Worm (Caenorhabditis elegans): Measurements from ENCODE around the gene D1069.3.

Gene D1069.3

DNA sequence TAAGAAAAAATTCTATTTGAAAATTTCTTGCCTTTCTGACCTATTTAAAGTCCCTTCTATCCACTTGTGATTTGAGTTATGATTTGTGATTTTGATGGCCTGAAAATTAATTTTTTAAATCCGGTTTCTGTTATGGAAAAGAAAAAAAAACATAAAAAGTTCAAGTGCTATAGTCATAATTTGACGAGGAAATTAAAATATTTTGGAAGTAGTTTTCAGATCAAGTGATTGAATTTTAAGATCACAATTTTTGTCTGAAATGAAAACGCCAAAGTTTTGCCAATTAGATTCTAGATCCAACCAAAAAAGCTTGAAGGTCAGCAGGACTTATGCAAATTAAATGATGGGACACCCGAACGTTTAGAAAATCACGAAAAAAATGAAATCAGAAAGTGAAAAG lies 19.8 kb upstream of the D1069.3 start, which contains the start of gene ptr-3:
TSS of gene ptr-3 (minus strand) at position 101 of the 400 bp plus-strand sequence.
- TF ChIP-seq klf-2 (GFP tag; conservative IDR thresholded peaks at IDR 0.05), result no peak
- TF ChIP-seq ref-1 (GFP tag; conservative IDR thresholded peaks at IDR 0.05), result no peak
- TF ChIP-seq T22C8.4 (GFP tag; IDR thresholded peaks at IDR 0.05), result no peak
- no peak for TF ChIP-seq tab-1 (GFP tag; IDR thresholded peaks at IDR 0.05)
- TF ChIP-seq flt-1 (GFP tag; IDR thresholded peaks at IDR 0.05), result no peak
- TF ChIP-seq med-1 (GFP tag; optimal IDR thresholded peaks at IDR 0.05; ENCODE audit: insufficient read depth), result no peak
- no peak for TF ChIP-seq ztf-23 (GFP tag; IDR thresholded peaks at IDR 0.05)

DNA sequence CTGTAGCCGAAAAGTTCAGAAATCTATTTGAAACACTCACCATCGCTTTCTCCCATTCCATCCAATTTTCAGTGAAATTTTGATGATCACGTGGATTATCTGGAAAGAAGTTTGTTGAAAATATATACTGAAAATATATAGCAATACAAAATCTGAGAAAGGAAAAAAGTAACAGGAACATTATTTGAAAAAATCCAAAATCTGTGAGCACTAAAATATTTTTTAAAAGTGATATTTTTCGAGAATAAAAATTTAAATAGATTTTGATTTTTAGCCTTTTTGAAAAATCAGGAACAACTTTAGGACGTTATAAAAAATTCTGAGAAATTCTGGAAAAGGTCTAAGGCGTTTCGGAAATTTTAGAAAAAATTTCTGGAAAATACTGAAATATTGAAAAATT lies 9.3 kb upstream of the D1069.3 start, which contains the start of gene dmsr-4:
TSS of gene dmsr-4 (minus strand) at position 101 of the 400 bp plus-strand sequence.
- TF ChIP-seq flt-1 (GFP tag; IDR thresholded peaks at IDR 0.05) (no peak), ref-1 (GFP tag; conservative IDR thresholded peaks at IDR 0.05) (no peak), ztf-29 (GFP tag; IDR thresholded peaks at IDR 0.05) (no peak), med-1 (GFP tag; optimal IDR thresholded peaks at IDR 0.05; ENCODE audit: insufficient read depth) (no peak), T22C8.4 (GFP tag; IDR thresholded peaks at IDR 0.05) (no peak), cog-1 (tag; optimal IDR thresholded peaks at IDR 0.05) (no peak), klf-2 (GFP tag; conservative IDR thresholded peaks at IDR 0.05) (no peak), tab-1 (GFP tag; IDR thresholded peaks at IDR 0.05) (no peak), ztf-23 (GFP tag; IDR thresholded peaks at IDR 0.05) (no peak)

DNA sequence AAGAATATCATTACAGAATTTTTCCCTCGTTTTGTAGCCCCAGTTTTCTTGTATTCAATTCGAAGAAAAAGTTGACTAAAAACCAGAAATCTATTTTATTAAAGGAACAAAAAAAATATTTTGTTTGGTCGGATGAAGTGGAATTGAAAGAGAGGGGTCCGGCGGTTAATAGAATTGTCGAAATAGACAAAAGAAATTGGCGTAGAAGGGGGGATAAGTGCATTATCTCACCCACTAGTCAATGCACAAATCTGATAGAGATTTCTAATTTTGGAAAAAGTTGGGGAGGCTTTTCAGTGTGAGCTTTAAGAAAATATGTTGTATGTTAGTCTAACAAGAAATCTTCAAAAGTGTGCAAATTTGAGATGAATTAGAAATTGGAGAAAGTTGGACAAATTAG lies 6.8 kb upstream of the D1069.3 start:
- TF ChIP-seq ref-1 (GFP tag; conservative IDR thresholded peaks at IDR 0.05), result no peak

ce11 chrII:349749-350148 lies 2.1 kb upstream of the D1069.3 start:
- no peak for TF ChIP-seq tab-1 (GFP tag; IDR thresholded peaks at IDR 0.05)

DNA sequence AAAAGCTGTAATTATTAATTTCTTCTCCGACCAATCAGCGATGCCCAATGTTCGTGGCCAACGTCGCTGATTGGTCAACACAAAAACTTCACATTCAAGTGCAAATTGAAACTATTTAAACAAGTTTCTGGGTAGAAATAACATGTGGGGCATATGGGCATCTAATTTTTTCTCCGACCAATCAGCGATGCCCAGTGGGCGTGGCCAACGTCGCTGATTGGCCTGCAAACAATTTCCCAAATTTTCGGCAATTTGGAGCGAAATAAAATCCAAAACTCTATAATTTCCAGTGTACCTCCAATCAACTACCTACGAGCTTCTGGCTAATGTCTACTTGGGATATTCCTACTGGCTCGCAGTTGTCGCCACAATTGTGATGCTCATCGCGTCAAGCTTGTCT lies 6.4 kb downstream of the D1069.3 start:
- no peak for TF ChIP-seq cog-1 (tag; optimal IDR thresholded peaks at IDR 0.05)
- no peak for TF ChIP-seq klf-2 (GFP tag; conservative IDR thresholded peaks at IDR 0.05)
- no peak for TF ChIP-seq med-1 (GFP tag; optimal IDR thresholded peaks at IDR 0.05; ENCODE audit: insufficient read depth)
- no peak for TF ChIP-seq T22C8.4 (GFP tag; IDR thresholded peaks at IDR 0.05)
- no peak for TF ChIP-seq ztf-29 (GFP tag; IDR thresholded peaks at IDR 0.05)
- no peak for TF ChIP-seq ref-1 (GFP tag; conservative IDR thresholded peaks at IDR 0.05)
- no peak for TF ChIP-seq tab-1 (GFP tag; IDR thresholded peaks at IDR 0.05)
- TF ChIP-seq ztf-23 (GFP tag; IDR thresholded peaks at IDR 0.05), result no peak

DNA sequence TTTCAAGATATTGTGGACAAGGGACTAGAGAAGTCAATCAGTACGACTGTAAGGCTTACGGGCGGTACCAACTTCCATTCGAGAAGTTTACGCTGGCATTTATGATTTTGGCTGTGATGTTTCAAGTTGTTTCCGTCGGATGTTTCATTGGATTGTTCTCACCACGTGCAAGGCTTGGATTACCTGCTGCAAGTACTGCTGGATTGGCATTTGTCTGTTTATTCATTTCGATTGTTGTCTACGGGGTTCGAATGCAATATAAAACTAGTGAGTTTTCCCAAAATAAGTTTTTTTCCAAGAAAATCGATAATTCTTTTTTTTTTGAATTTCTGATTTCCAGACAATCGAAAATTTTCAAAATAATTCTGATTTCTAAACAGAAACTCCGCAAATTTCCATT lies 7.0 kb downstream of the D1069.3 start:
- TF ChIP-seq tab-1 (GFP tag; IDR thresholded peaks at IDR 0.05) (no peak), med-1 (GFP tag; optimal IDR thresholded peaks at IDR 0.05; ENCODE audit: insufficient read depth) (no peak), klf-2 (GFP tag; conservative IDR thresholded peaks at IDR 0.05) (no peak), ztf-29 (GFP tag; IDR thresholded peaks at IDR 0.05) (no peak), ref-1 (GFP tag; conservative IDR thresholded peaks at IDR 0.05) (no peak), ztf-23 (GFP tag; IDR thresholded peaks at IDR 0.05) (no peak), cog-1 (tag; optimal IDR thresholded peaks at IDR 0.05) (no peak), flt-1 (GFP tag; IDR thresholded peaks at IDR 0.05) (no peak), T22C8.4 (GFP tag; IDR thresholded peaks at IDR 0.05) (no peak)

DNA sequence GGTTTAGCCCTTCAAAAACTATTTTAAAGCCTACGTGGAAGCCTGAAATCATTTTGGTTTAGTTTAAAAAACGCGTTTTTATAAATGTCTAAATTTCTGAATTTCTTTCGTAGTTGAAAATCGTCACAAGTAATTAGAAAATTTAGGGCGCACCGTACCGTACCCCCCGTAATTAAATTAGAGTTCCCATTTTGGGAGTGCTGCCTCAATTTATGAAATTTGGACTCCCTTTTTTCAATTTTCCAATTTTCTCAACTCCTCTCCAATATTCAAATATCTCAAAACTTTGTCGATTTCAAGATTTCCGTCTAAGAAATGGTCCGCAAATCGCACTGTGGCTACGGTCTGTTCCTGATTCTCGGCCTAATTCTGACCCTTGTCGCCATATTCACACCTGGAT lies 7.5 kb downstream of the D1069.3 start, which contains the start of gene clc-31:
TSS of gene clc-31 (plus strand) at position 301 of the 400 bp plus-strand sequence.
- no peak for TF ChIP-seq ztf-23 (GFP tag; IDR thresholded peaks at IDR 0.05)
- no peak for TF ChIP-seq T22C8.4 (GFP tag; IDR thresholded peaks at IDR 0.05)
- TF ChIP-seq flt-1 (GFP tag; IDR thresholded peaks at IDR 0.05), result no peak
- TF ChIP-seq klf-2 (GFP tag; conservative IDR thresholded peaks at IDR 0.05), result no peak
- no peak for TF ChIP-seq med-1 (GFP tag; optimal IDR thresholded peaks at IDR 0.05; ENCODE audit: insufficient read depth)
- TF ChIP-seq cog-1 (tag; optimal IDR thresholded peaks at IDR 0.05), result no peak
- no peak for TF ChIP-seq ref-1 (GFP tag; conservative IDR thresholded peaks at IDR 0.05)
- no peak for TF ChIP-seq tab-1 (GFP tag; IDR thresholded peaks at IDR 0.05)
- TF ChIP-seq ztf-29 (GFP tag; IDR thresholded peaks at IDR 0.05), result no peak

DNA sequence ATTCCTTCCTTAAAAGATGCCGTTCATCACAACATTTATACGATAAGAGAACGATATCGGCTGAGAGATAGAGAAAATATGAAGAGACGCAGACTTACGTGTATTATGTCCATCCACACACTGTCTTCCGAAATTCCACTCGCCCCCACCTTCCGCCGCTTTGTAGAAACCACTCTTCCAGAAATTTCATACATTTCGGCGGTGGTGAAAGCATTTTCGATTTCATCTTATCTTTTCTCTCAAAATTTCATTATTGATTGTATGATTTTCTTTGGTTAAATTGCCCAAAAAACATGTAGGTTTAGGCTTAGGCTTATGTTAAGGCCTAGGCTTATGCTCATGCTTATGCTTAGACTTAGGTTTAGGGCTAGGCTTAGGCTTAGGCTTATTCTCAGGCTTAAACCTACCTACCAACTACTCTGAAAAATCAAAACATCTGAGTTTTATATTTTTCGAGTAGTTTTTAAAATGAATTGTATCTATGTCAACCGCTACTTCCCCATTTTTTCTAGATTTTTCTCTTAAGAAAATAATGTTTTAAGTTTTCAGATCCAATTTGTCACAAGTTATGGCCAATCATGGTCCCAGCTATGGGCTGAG lies 10.4 kb downstream of the D1069.3 start, which contains the start of gene cpn-2:
TSS of gene cpn-2 (plus strand) at position 550 of the 600 bp plus-strand sequence.
- no peak for TF ChIP-seq klf-2 (GFP tag; conservative IDR thresholded peaks at IDR 0.05)
- no peak for TF ChIP-seq ztf-23 (GFP tag; IDR thresholded peaks at IDR 0.05)
- no peak for TF ChIP-seq T22C8.4 (GFP tag; IDR thresholded peaks at IDR 0.05)
- no peak for TF ChIP-seq ztf-29 (GFP tag; IDR thresholded peaks at IDR 0.05)
- TF ChIP-seq flt-1 (GFP tag; IDR thresholded peaks at IDR 0.05), result no peak
- no peak for TF ChIP-seq tab-1 (GFP tag; IDR thresholded peaks at IDR 0.05)
- TF ChIP-seq ref-1 (GFP tag; conservative IDR thresholded peaks at IDR 0.05), result no peak
- TF ChIP-seq cog-1 (tag; optimal IDR thresholded peaks at IDR 0.05), result no peak
- TF ChIP-seq med-1 (GFP tag; optimal IDR thresholded peaks at IDR 0.05; ENCODE audit: insufficient read depth), result no peak

ce11 chrII:334828-335227 lies 12.9 kb downstream of the D1069.3 start:
- no peak for TF ChIP-seq T22C8.4 (GFP tag; IDR thresholded peaks at IDR 0.05)
- TF ChIP-seq med-1 (GFP tag; optimal IDR thresholded peaks at IDR 0.05; ENCODE audit: insufficient read depth), result no peak
- no peak for TF ChIP-seq tab-1 (GFP tag; IDR thresholded peaks at IDR 0.05)
- no peak for TF ChIP-seq flt-1 (GFP tag; IDR thresholded peaks at IDR 0.05)
- no peak for TF ChIP-seq klf-2 (GFP tag; conservative IDR thresholded peaks at IDR 0.05)
- no peak for TF ChIP-seq ref-1 (GFP tag; conservative IDR thresholded peaks at IDR 0.05)
- TF ChIP-seq ztf-29 (GFP tag; IDR thresholded peaks at IDR 0.05), result no peak
- no peak for TF ChIP-seq cog-1 (tag; optimal IDR thresholded peaks at IDR 0.05)
- TF ChIP-seq ztf-23 (GFP tag; IDR thresholded peaks at IDR 0.05), result no peak

DNA sequence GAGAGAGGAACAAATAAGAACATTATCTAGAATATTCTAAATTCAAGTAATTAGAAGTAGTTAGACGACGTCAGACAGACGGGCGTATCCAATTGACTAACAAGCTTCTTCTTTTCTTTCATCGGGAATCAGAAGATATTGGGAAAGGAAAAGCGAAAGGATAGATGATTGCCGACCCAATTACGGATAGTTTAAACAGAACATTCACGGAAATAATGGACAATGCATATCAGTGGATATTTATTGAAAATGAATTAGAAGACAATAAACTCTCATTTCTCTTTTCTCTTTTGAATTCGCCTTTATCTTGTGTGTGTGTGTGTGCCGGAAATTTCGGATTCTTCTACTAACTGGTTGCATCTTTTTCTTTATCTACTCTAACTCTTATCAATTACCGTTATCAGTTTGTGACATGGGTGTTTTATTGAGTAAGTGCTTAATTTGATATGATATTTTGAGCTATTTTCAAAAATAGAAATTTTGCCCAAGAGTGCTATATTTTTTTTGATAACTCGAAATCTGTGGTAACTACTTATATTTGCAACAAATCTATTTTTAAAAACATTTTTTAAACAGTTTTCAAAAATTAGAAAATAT lies 13.7 kb downstream of the D1069.3 start:
- TF ChIP-seq ztf-23 (GFP tag; IDR thresholded peaks at IDR 0.05) (no peak), ztf-29 (GFP tag; IDR thresholded peaks at IDR 0.05) (no peak), klf-2 (GFP tag; conservative IDR thresholded peaks at IDR 0.05) (no peak), tab-1 (GFP tag; IDR thresholded peaks at IDR 0.05) (no peak), med-1 (GFP tag; optimal IDR thresholded peaks at IDR 0.05; ENCODE audit: insufficient read depth) (no peak)

All from whole organism, midembryonic.